Worm (Caenorhabditis elegans) whole organism, L3 larva: Measurements from ENCODE around the gene Y53F4B.21.

Experiments used
- egl-5 ChIP-seq: fragments of 150-350 bp; optimal IDR thresholded peaks from 2 replicates; lab custom pipeline; 2017; ENCODE audit warnings: missing biosample characterization, missing genetic modification reagents, missing genetic modification characterization, inconsistent platforms
- elt-1 ChIP-seq: fragments of 150-350 bp; optimal IDR thresholded peaks from 2 replicates; lab custom pipeline; 2014; ENCODE audit warnings: missing biosample characterization, missing genetic modification characterization
- eor-1 ChIP-seq, 2 experiments: fragments of 150-350 bp; optimal IDR thresholded peaks; 2 replicates each; lab custom pipeline; 2014 to 2018; ENCODE audit warnings: missing biosample characterization in 2 of 2, missing genetic modification characterization in 2 of 2
- fos-1 ChIP-seq: fragments of 150-350 bp; optimal IDR thresholded peaks from 2 replicates; lab custom pipeline; 2014; ENCODE audit warnings: missing biosample characterization, missing genetic modification characterization
- lin-15B ChIP-seq: fragments of 150-350 bp; optimal IDR thresholded peaks from 2 replicates; lab custom pipeline; 2014; ENCODE audit warnings: missing biosample characterization, missing genetic modification characterization
- nhr-28 ChIP-seq: fragments of 150-350 bp; optimal IDR thresholded peaks from 2 replicates; lab custom pipeline; 2014; ENCODE audit warnings: missing biosample characterization, missing genetic modification characterization
- nhr-76 ChIP-seq: fragments of 150-350 bp; sonication (generic microtip); optimal IDR thresholded peaks from 5 replicates; lab custom pipeline; 2014; ENCODE audit warnings: missing biosample characterization, missing genetic modification characterization
- nhr-77 ChIP-seq: fragments of 150-350 bp; optimal IDR thresholded peaks from 2 replicates; lab custom pipeline; 2014; ENCODE audit warnings: missing biosample characterization, missing genetic modification characterization
- pqm-1 ChIP-seq: fragments of 150-350 bp; optimal IDR thresholded peaks from 2 replicates; lab custom pipeline; 2017; ENCODE audit warnings: missing biosample characterization, missing genetic modification characterization, inconsistent platforms
- sea-2 ChIP-seq: fragments of 150-350 bp; sonication (generic microtip); optimal IDR thresholded peaks from 4 replicates; lab custom pipeline; 2014; ENCODE audit warnings: missing biosample characterization, missing genetic modification reagents, missing genetic modification characterization
- unc-62 ChIP-seq: fragments of 150-350 bp; sonication (generic microtip); optimal IDR thresholded peaks from 4 replicates; lab custom pipeline; 2014; ENCODE audit warnings: missing biosample characterization, missing genetic modification reagents, missing genetic modification characterization

ce11 chrII:15076778-15077435, 13.1 kb upstream of the Y53F4B.21 start, which contains the start of gene Y53F4B.19:
- no peak for TF ChIP-seq nhr-77 (tag; lab: Kevin White, UChicago)
- TF ChIP-seq fos-1 (tag; lab: Kevin White, UChicago): no peak
- TF ChIP-seq lin-15B (tag; lab: Kevin White, UChicago): no peak
- TF ChIP-seq elt-1 (tag; lab: Kevin White, UChicago): no peak
- TF ChIP-seq nhr-28 (tag; lab: Kevin White, UChicago): no peak
- TF ChIP-seq pqm-1 (tag; lab: Kevin White, UChicago): no peak
- TF ChIP-seq eor-1 (tag; optimal IDR thresholded peaks at IDR 0.05; lab: Kevin White, UChicago): no peak
- TF ChIP-seq sea-2 (GFP tag; lab: Kevin White, UChicago): no peak
- no peak for TF ChIP-seq nhr-76 (tag; lab: Kevin White, UChicago)
- no peak for TF ChIP-seq egl-5 (tag; lab: Kevin White, UChicago)
- no peak for TF ChIP-seq unc-62 (GFP tag; lab: Kevin White, UChicago)
